Worm (Caenorhabditis elegans) whole organism, L4/young adult: Measurements from ENCODE around the gene F47G3.4.

ENCODE experiments used
- W03F9.2 ChIP-seq: fragments of 150-350 bp; optimal IDR thresholded peaks from 2 replicates; lab custom pipeline; 2014; ENCODE audit warnings: missing biosample characterization, missing genetic modification characterization
- dao-5 ChIP-seq: sonication (generic microtip); optimal IDR thresholded peaks from 2 replicates; lab custom pipeline; 2016; ENCODE audit warnings: missing genotype, missing genetic modification characterization, moderate library complexity, missing compliant biosample characterization
- him-1 ChIP-seq: sonication (generic microtip); optimal IDR thresholded peaks from 2 replicates; lab custom pipeline; 2016; ENCODE audit warnings: missing genotype, missing genetic modification reagents, missing genetic modification characterization, missing compliant biosample characterization

F47G3.4 gene

ce11 chrX:2381282-2381681 lies at the start of gene F47G3.4:
Gene F47G3.4, plus strand, starts transcription at chrX:2381582.
- TF ChIP-seq him-1 (tag; lab: Kevin White, UChicago) = no peak
- no peak for TF ChIP-seq dao-5
- TF ChIP-seq W03F9.2 (tag; lab: Kevin White, UChicago) = no peak

ce11 chrX:2335384-2335783 lies 46.0 kb upstream of the F47G3.4 start, which contains the start of gene T01B6.1:
Gene T01B6.1, plus strand, starts transcription at chrX:2335684.
- no peak for TF ChIP-seq W03F9.2 (tag; lab: Kevin White, UChicago)
- no peak for TF ChIP-seq him-1 (tag; lab: Kevin White, UChicago)
- no peak for TF ChIP-seq dao-5

- TF ChIP-seq dao-5 = no peak
Observed at ce11 chrX:2338210-2338609, 43.2 kb upstream of the F47G3.4 start, which contains the start of gene nlp-45. Gene nlp-45, minus strand, starts transcription at chrX:2338310.

- no peak for TF ChIP-seq dao-5
- TF ChIP-seq him-1 (tag; lab: Kevin White, UChicago) = no peak
- no peak for TF ChIP-seq W03F9.2 (tag; lab: Kevin White, UChicago)
Observed at ce11 chrX:2341989-2342388, 39.4 kb upstream of the F47G3.4 start, which contains the start of gene nlp-22. Gene nlp-22, minus strand, starts transcription at chrX:2342089.

- TF ChIP-seq dao-5 (no peak), W03F9.2 (tag; lab: Kevin White, UChicago) (no peak), him-1 (tag; lab: Kevin White, UChicago) (no peak)
Observed at ce11 chrX:2342859-2343258, 38.5 kb upstream of the F47G3.4 start, which contains the start of gene nlp-23. Gene nlp-23, minus strand, starts transcription at chrX:2342959.

- TF ChIP-seq dao-5 = no peak
- TF ChIP-seq him-1 (tag; lab: Kevin White, UChicago) = no peak
- TF ChIP-seq W03F9.2 (tag; lab: Kevin White, UChicago) = no peak
Observed at ce11 chrX:2344104-2344503, 37.3 kb upstream of the F47G3.4 start.

ce11 chrX:2344666-2345065 lies 36.7 kb upstream of the F47G3.4 start, which contains the start of gene nlp-2:
Gene nlp-2, minus strand, starts transcription at chrX:2344766.
- no peak for TF ChIP-seq W03F9.2 (tag; lab: Kevin White, UChicago)
- TF ChIP-seq dao-5 = no peak
- no peak for TF ChIP-seq him-1 (tag; lab: Kevin White, UChicago)

- TF ChIP-seq W03F9.2 (tag; lab: Kevin White, UChicago) (no peak), him-1 (tag; lab: Kevin White, UChicago) (no peak), dao-5 (no peak)
Observed at ce11 chrX:2347962-2348361, 33.4 kb upstream of the F47G3.4 start.

- no peak for TF ChIP-seq dao-5
- no peak for TF ChIP-seq him-1 (tag; lab: Kevin White, UChicago)
Observed at ce11 chrX:2352929-2353328, 28.5 kb upstream of the F47G3.4 start.

- no peak for TF ChIP-seq W03F9.2 (tag; lab: Kevin White, UChicago)
- no peak for TF ChIP-seq him-1 (tag; lab: Kevin White, UChicago)
- TF ChIP-seq dao-5 = no peak
Observed at ce11 chrX:2359797-2360196, 21.6 kb upstream of the F47G3.4 start, which contains the start of gene lgc-40. Gene lgc-40, plus strand, starts transcription at chrX:2360097.

- TF ChIP-seq him-1 (tag; lab: Kevin White, UChicago) = no peak
- TF ChIP-seq W03F9.2 (tag; lab: Kevin White, UChicago) = no peak
- no peak for TF ChIP-seq dao-5
Observed at ce11 chrX:2362872-2363271, 18.5 kb upstream of the F47G3.4 start.

ce11 chrX:2364703-2365299 lies 16.6 kb upstream of the F47G3.4 start:
- TF ChIP-seq W03F9.2 (tag; lab: Kevin White, UChicago) = peak; percentile 96
- TF ChIP-seq him-1 (tag; lab: Kevin White, UChicago) = peak; percentile 75
- TF ChIP-seq dao-5 = no peak

- no peak for TF ChIP-seq dao-5
- TF ChIP-seq him-1 (tag; lab: Kevin White, UChicago) = no peak
- TF ChIP-seq W03F9.2 (tag; lab: Kevin White, UChicago) = no peak
Observed at ce11 chrX:2365890-2366289, 15.5 kb upstream of the F47G3.4 start, which contains the start of gene T24D8.6. Gene T24D8.6, minus strand, starts transcription at chrX:2365990.

- TF ChIP-seq dao-5 (no peak), W03F9.2 (tag; lab: Kevin White, UChicago) (no peak), him-1 (tag; lab: Kevin White, UChicago) (no peak)
Observed at ce11 chrX:2368042-2368814, 13.2 kb upstream of the F47G3.4 start.
